Worm (Caenorhabditis elegans): ENCODE results near the gene dpy-7.

- peak; percentile 14 for TF ChIP-seq med-1 (GFP tag; optimal IDR thresholded peaks at IDR 0.05; ENCODE audit: insufficient read depth)
- no peak for TF ChIP-seq klf-2 (GFP tag; conservative IDR thresholded peaks at IDR 0.05)
- no peak for TF ChIP-seq ref-1 (GFP tag; conservative IDR thresholded peaks at IDR 0.05)
- TF ChIP-seq flt-1 (GFP tag; IDR thresholded peaks at IDR 0.05): peak; percentile 72
- peak; percentile 57; the same call in 1 of the 2 replicates for TF ChIP-seq ztf-23 (GFP tag; IDR thresholded peaks at IDR 0.05)
- no peak for TF ChIP-seq ztf-29 (GFP tag; IDR thresholded peaks at IDR 0.05)
These were observed 36.6 kb downstream of the dpy-7 start, which contains the start of gene uggt-1 for ce11 chrX:7500970-7501369.
